Fruit fly (Drosophila melanogaster) whole organism, embryonic: ENCODE results near the gene soti.

Experiments
- Asciz ChIP-seq: fragments of 200-800 bp; sonication (Bioruptor generic); optimal IDR thresholded peaks from 2 replicates; lab custom pipeline; 2017; ENCODE audit warnings: missing biosample characterization, mild to moderate bottlenecking, missing genetic modification characterization, missing genetic modification reagents
- BEAF-32 ChIP-seq: fragments of 200-800 bp; sonication (Bioruptor generic); optimal IDR thresholded peaks from 3 replicates; lab custom pipeline; 2017; ENCODE audit warnings: missing biosample characterization, missing genetic modification characterization, mild to moderate bottlenecking, moderate library complexity, missing genetic modification reagents
- CG10147 ChIP-seq: fragments of 200-800 bp; sonication (Bioruptor generic); optimal IDR thresholded peaks from 2 replicates; lab custom pipeline; 2019; ENCODE audit warnings: missing biosample characterization, mild to moderate bottlenecking, missing genetic modification characterization, moderate library complexity
- CG11093 ChIP-seq: fragments of 200-800 bp; sonication (Bioruptor generic); IDR thresholded peaks from 3 replicates; pipeline ENCODE4 v1.3.6; 2022; ENCODE audit warnings: missing biosample characterization, missing genetic modification characterization
- CG12236 ChIP-seq: fragments of 200-800 bp; sonication (Bioruptor generic); optimal IDR thresholded peaks from 2 replicates; lab custom pipeline; 2016; ENCODE audit warnings: missing biosample characterization, missing genetic modification characterization
- CG12299 ChIP-seq: fragments of 200-800 bp; sonication (Bioruptor generic); optimal IDR thresholded peaks from 2 replicates; lab custom pipeline; 2018; ENCODE audit warnings: missing biosample characterization, mild to moderate bottlenecking, missing genetic modification characterization
- CG1233 ChIP-seq: fragments of 200-800 bp; sonication (Bioruptor generic); optimal IDR thresholded peaks from 4 replicates; lab custom pipeline; 2018; ENCODE audit warnings: missing biosample characterization, mild to moderate bottlenecking, missing genetic modification characterization
- CG17359 ChIP-seq: fragments of 200-800 bp; sonication (Bioruptor generic); optimal IDR thresholded peaks from 3 replicates; lab custom pipeline; 2018; ENCODE audit warnings: missing biosample characterization, mild to moderate bottlenecking, missing genetic modification characterization, moderate library complexity
- CG17802 ChIP-seq: fragments of 200-800 bp; sonication (Bioruptor generic); optimal IDR thresholded peaks from 2 replicates; lab custom pipeline; 2018; ENCODE audit warnings: missing biosample characterization, mild to moderate bottlenecking, missing genetic modification characterization, moderate library complexity
- CG17829 ChIP-seq: fragments of 200-800 bp; optimal IDR thresholded peaks from 2 replicates; lab custom pipeline; 2019; ENCODE audit warnings: missing biosample characterization, mild to moderate bottlenecking, missing genetic modification characterization, moderate library complexity
- CG31365 ChIP-seq: fragments of 200-800 bp; sonication (Bioruptor generic); optimal IDR thresholded peaks from 2 replicates; lab custom pipeline; 2018; ENCODE audit warnings: missing biosample characterization, mild to moderate bottlenecking, missing genetic modification characterization
- CG32532 ChIP-seq: fragments of 200-800 bp; sonication (Bioruptor generic); IDR thresholded peaks from 2 replicates; pipeline ENCODE4 v1.3.6; 2022; ENCODE audit warnings: missing biosample characterization, missing genetic modification characterization
- CG32772 ChIP-seq: fragments of 200-800 bp; sonication (Bioruptor generic); IDR thresholded peaks from 2 replicates; pipeline ENCODE4 v1.3.6; 2022; ENCODE audit warnings: missing biosample characterization, missing genetic modification characterization
- CG3281 ChIP-seq: fragments of 200-800 bp; sonication (Bioruptor generic); optimal IDR thresholded peaks from 3 replicates; lab custom pipeline; 2017; ENCODE audit warnings: missing biosample characterization, mild to moderate bottlenecking, missing genetic modification characterization
- CG34376 ChIP-seq: fragments of 200-800 bp; sonication (Bioruptor generic); optimal IDR thresholded peaks from 2 replicates; lab custom pipeline; 2018; ENCODE audit warnings: missing biosample characterization, mild to moderate bottlenecking, missing genetic modification characterization
- CG42726 ChIP-seq: fragments of 200-800 bp; sonication (Bioruptor generic); IDR thresholded peaks from 2 replicates; pipeline ENCODE4 v1.3.6; 2022; ENCODE audit warnings: missing biosample characterization, missing genetic modification characterization; ENCODE audit not compliant: partially characterized antibody
- CG4404 ChIP-seq: fragments of 200-800 bp; sonication (Bioruptor generic); IDR thresholded peaks from 2 replicates; pipeline ENCODE4 v1.3.6; 2022; ENCODE audit warnings: missing biosample characterization, missing genetic modification characterization
- CG6175 ChIP-seq: fragments of 200-800 bp; sonication (Bioruptor generic); IDR thresholded peaks from 3 replicates; pipeline ENCODE4 v1.3.6; 2022; ENCODE audit warnings: missing biosample characterization, missing genetic modification characterization
- CG6813 ChIP-seq: fragments of 200-800 bp; sonication (Bioruptor generic); optimal IDR thresholded peaks from 2 replicates; lab custom pipeline; 2017; ENCODE audit warnings: missing biosample characterization, missing genetic modification characterization, mild to moderate bottlenecking, moderate library complexity, missing genetic modification reagents
- CG9876 ChIP-seq: fragments of 200-800 bp; sonication (Bioruptor generic); optimal IDR thresholded peaks from 2 replicates; lab custom pipeline; 2016; ENCODE audit warnings: missing biosample characterization, missing genetic modification characterization
- D ChIP-seq, 2 experiments: fragments of 200-800 bp in 1 of 2; fragments of >200 bp in 1 of 2; sonication (Bioruptor generic) in 1 of 2; optimal IDR thresholded peaks; 2 replicates in 1 of 2; 3 replicates in 1 of 2; lab custom pipeline; 2017; ENCODE audit warnings: mild to moderate bottlenecking in 1 of 2, missing biosample characterization in 1 of 2, missing genetic modification characterization in 1 of 2, missing genetic modification reagents in 1 of 2
- D19B ChIP-seq: fragments of 200-800 bp; sonication (Bioruptor generic); optimal IDR thresholded peaks from 2 replicates; lab custom pipeline; 2017; ENCODE audit warnings: missing biosample characterization, mild to moderate bottlenecking, missing genetic modification characterization
- Gsc ChIP-seq: fragments of 200-800 bp; sonication (Bioruptor generic); IDR thresholded peaks from 2 replicates; pipeline ENCODE4 v1.3.6; 2022; ENCODE audit warnings: missing biosample characterization, missing genetic modification characterization
- Hsf ChIP-seq: fragments of 200-800 bp; sonication (Bioruptor generic); optimal IDR thresholded peaks from 3 replicates; lab custom pipeline; 2016; ENCODE audit warnings: missing biosample characterization, missing genetic modification characterization
- Jarid2 ChIP-seq: fragments of 200-800 bp; sonication (Bioruptor generic); optimal IDR thresholded peaks from 3 replicates; lab custom pipeline; 2017; ENCODE audit warnings: mild to moderate bottlenecking, missing biosample characterization, missing genetic modification reagents, missing genetic modification characterization
- Kr ChIP-seq: fragments of 200-800 bp; sonication (Bioruptor generic); optimal IDR thresholded peaks from 2 replicates; lab custom pipeline; 2017; ENCODE audit warnings: missing biosample characterization, mild to moderate bottlenecking, missing genetic modification characterization
- Mad ChIP-seq: fragments of 200-800 bp; sonication (Bioruptor generic); optimal IDR thresholded peaks from 2 replicates; lab custom pipeline; 2016; ENCODE audit warnings: missing biosample characterization, missing genetic modification characterization
- NfI ChIP-seq: fragments of 200-800 bp; sonication (Bioruptor generic); optimal IDR thresholded peaks from 3 replicates; lab custom pipeline; 2018; ENCODE audit warnings: missing biosample characterization, mild to moderate bottlenecking, missing genetic modification characterization, moderate library complexity
- Optix ChIP-seq: fragments of 200-800 bp; sonication (Bioruptor generic); IDR thresholded peaks from 3 replicates; pipeline ENCODE4 v1.3.6; 2022; ENCODE audit warnings: missing biosample characterization, missing genetic modification characterization
- Pdp1 ChIP-seq, 2 experiments: fragments of 200-800 bp; sonication (Bioruptor generic); optimal IDR thresholded peaks; 3 replicates each; lab custom pipeline; 2016; ENCODE audit warnings: missing biosample characterization in 2 of 2, missing genetic modification characterization in 2 of 2, mild to moderate bottlenecking in 1 of 2, moderate library complexity in 1 of 2
- Side ChIP-seq: fragments of 200-800 bp; sonication (Bioruptor generic); optimal IDR thresholded peaks from 2 replicates; lab custom pipeline; 2016; ENCODE audit warnings: missing biosample characterization, missing genetic modification characterization
- Sox102F ChIP-seq: fragments of 200-800 bp; sonication (Bioruptor generic); optimal IDR thresholded peaks from 2 replicates; lab custom pipeline; 2018; ENCODE audit warnings: missing biosample characterization, mild to moderate bottlenecking, missing genetic modification characterization, moderate library complexity
- dimm ChIP-seq: fragments of 200-800 bp; sonication (Bioruptor generic); IDR thresholded peaks from 2 replicates; pipeline ENCODE4 v1.3.6; 2022; ENCODE audit warnings: missing biosample characterization, missing genetic modification characterization
- h ChIP-seq: fragments of >200 bp; optimal IDR thresholded peaks from 2 replicates; lab custom pipeline; 2017
- ham ChIP-seq: fragments of 200-800 bp; sonication (Bioruptor generic); IDR thresholded peaks from 2 replicates; pipeline ENCODE4 v1.3.6; 2022; ENCODE audit warnings: missing biosample characterization, missing genetic modification characterization
- ind ChIP-seq: fragments of 200-800 bp; sonication (Bioruptor generic); optimal IDR thresholded peaks from 3 replicates; lab custom pipeline; 2016; ENCODE audit warnings: missing biosample characterization, missing genetic modification characterization
- insv ChIP-seq, 2 experiments: fragments of 200-800 bp; sonication (Bioruptor generic); optimal IDR thresholded peaks; 3 replicates each; lab custom pipeline; 2016 to 2018; ENCODE audit warnings: missing biosample characterization in 2 of 2, missing genetic modification characterization in 2 of 2
- kni ChIP-seq: fragments of 200-800 bp; sonication (Bioruptor generic); optimal IDR thresholded peaks from 3 replicates; lab custom pipeline; 2017; ENCODE audit warnings: mild to moderate bottlenecking, missing biosample characterization, missing genetic modification reagents, missing genetic modification characterization
- pfk ChIP-seq: fragments of 200-800 bp; sonication (Bioruptor generic); optimal IDR thresholded peaks from 2 replicates; lab custom pipeline; 2018; ENCODE audit warnings: missing biosample characterization, mild to moderate bottlenecking, missing genetic modification characterization, moderate library complexity
- pita ChIP-seq: fragments of 200-800 bp; sonication (Bioruptor generic); optimal IDR thresholded peaks from 2 replicates; lab custom pipeline; 2017; ENCODE audit warnings: missing biosample characterization, mild to moderate bottlenecking, missing genetic modification characterization
- ro ChIP-seq: fragments of 200-800 bp; sonication (Bioruptor generic); IDR thresholded peaks from 2 replicates; pipeline ENCODE4 v1.3.6; 2022; ENCODE audit warnings: missing biosample characterization, missing genetic modification characterization
- run ChIP-seq: fragments of 200-800 bp; sonication (Bioruptor generic); optimal IDR thresholded peaks from 3 replicates; lab custom pipeline; 2018; ENCODE audit warnings: missing biosample characterization, mild to moderate bottlenecking, missing genetic modification characterization
- sd ChIP-seq: fragments of 200-800 bp; sonication (Bioruptor generic); optimal IDR thresholded peaks from 3 replicates; lab custom pipeline; 2018; ENCODE audit warnings: missing biosample characterization, mild to moderate bottlenecking, missing genetic modification characterization, moderate library complexity
- shn ChIP-seq: fragments of 200-800 bp; sonication (Bioruptor generic); optimal IDR thresholded peaks from 3 replicates; lab custom pipeline; 2016; ENCODE audit warnings: missing biosample characterization, missing genetic modification characterization
- sna ChIP-seq: fragments of 200-800 bp; sonication (Bioruptor generic); IDR thresholded peaks from 2 replicates; pipeline ENCODE4 v1.3.6; 2022; ENCODE audit warnings: missing biosample characterization, missing genetic modification characterization; ENCODE audit not compliant: partially characterized antibody
- sr ChIP-seq: fragments of 200-800 bp; sonication (Bioruptor generic); IDR thresholded peaks from 3 replicates; pipeline ENCODE4 v1.3.6; 2022; ENCODE audit warnings: missing biosample characterization, missing genetic modification characterization
- tin ChIP-seq: fragments of 200-800 bp; sonication (Bioruptor generic); optimal IDR thresholded peaks from 3 replicates; lab custom pipeline; 2016; ENCODE audit warnings: missing biosample characterization, missing genetic modification characterization
- tna ChIP-seq: fragments of 200-800 bp; sonication (Bioruptor generic); IDR thresholded peaks from 2 replicates; pipeline ENCODE4 v1.3.6; 2022; ENCODE audit warnings: missing biosample characterization, missing genetic modification characterization; ENCODE audit not compliant: partially characterized antibody
- usp ChIP-seq: fragments of >200 bp; optimal IDR thresholded peaks from 2 replicates; lab custom pipeline; 2017; ENCODE audit warnings: missing biosample characterization, missing genetic modification characterization
- vfl ChIP-seq: fragments of 200-800 bp; sonication (Bioruptor generic); optimal IDR thresholded peaks from 2 replicates; lab custom pipeline; 2016; ENCODE audit warnings: missing biosample characterization, missing genetic modification characterization

soti gene

DNA sequence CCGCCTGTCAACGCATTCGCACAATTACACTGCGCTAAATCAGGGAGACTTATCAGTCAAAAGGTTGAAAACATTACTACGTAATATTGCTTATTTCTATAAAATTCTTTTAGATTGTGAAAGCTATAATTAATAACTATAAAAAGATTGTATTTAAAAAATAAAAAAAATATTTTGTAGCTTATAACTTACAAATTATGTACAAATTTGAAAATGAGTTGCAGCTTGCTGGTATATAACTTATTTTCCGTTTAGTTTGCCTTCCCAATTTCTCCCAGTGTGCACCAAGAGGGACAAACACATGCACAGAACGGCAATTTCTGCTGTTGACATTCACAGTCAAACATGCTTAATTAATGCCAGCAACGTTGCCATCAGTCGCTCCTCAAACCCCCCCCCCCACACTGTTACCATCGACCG, 27.8 kb downstream of the soti start (continued):
- TF ChIP-seq run (peak; percentile 43), Sox102F (GFP tag; lab: Kevin White, UChicago) (peak; percentile 74), shn (GFP tag; lab: Kevin White, UChicago) (no peak), D (optimal IDR thresholded peaks at IDR 0.05; lab: Kevin White, UChicago) (no peak), D (GFP tag; optimal IDR thresholded peaks at IDR 0.05; lab: Kevin White, UChicago) (peak; percentile 69), Gsc (GFP tag; lab: Robert Waterston, UW) (0 out of 2 replicates have a peak, but pooled peaks have one; percentile 28), NfI (GFP tag; lab: Kevin White, UChicago) (peak; percentile 44), h (lab: Kevin White, UChicago) (no peak), CG11093 (GFP tag; lab: Robert Waterston, UW) (0 out of 3 replicates have a peak, but pooled peaks have one; percentile 42), tin (GFP tag; lab: Kevin White, UChicago) (peak; percentile 49), CG9876 (no peak), ham (GFP tag; lab: Robert Waterston, UW) (no peak), CG17829 (tag; lab: Kevin White, UChicago) (peak; percentile 84), Pdp1 (GFP tag; optimal IDR thresholded peaks at IDR 0.05; lab: Kevin White, UChicago) (no peak), sd (tag; lab: Kevin White, UChicago) (peak; percentile 22), CG12299 (tag; lab: Kevin White, UChicago) (peak; percentile 32), CG10147 (GFP tag; lab: Kevin White, UChicago) (peak; percentile 86), CG6813 (peak; percentile 70), Jarid2 (GFP tag; lab: Kevin White, UChicago) (peak; percentile 44), sna (GFP tag; lab: Robert Waterston, UW) (no peak), Optix (GFP tag; lab: Robert Waterston, UW) (0 out of 3 replicates have a peak, but pooled peaks have one; percentile 32), BEAF-32 (GFP tag; lab: Kevin White, UChicago) (no peak), Side (no peak), Kr (GFP tag; lab: Kevin White, UChicago) (no peak), CG31365 (tag; lab: Kevin White, UChicago) (no peak), CG32772 (GFP tag; lab: Robert Waterston, UW) (peak; percentile 60; the same call in 1 of the 2 replicates), CG17359 (tag; lab: Kevin White, UChicago) (peak; percentile 75), CG17802 (tag; lab: Kevin White, UChicago) (peak; percentile 25), pfk (GFP tag; lab: Kevin White, UChicago) (no peak), ro (GFP tag; lab: Robert Waterston, UW) (no peak; the same call in 1 of the 2 replicates), dimm (GFP tag; lab: Robert Waterston, UW) (0 out of 2 replicates have a peak, but pooled peaks have one; percentile 5), CG42726 (GFP tag; lab: Robert Waterston, UW) (no peak), D19B (GFP tag; lab: Kevin White, UChicago) (peak; percentile 45), insv (GFP tag; optimal IDR thresholded peaks at IDR 0.05; lab: Kevin White, UChicago) (no peak), sr (GFP tag; lab: Robert Waterston, UW) (no peak), vfl (GFP tag; lab: Kevin White, UChicago) (no peak), Hsf (peak; percentile 4), CG6175 (no peak), CG3281 (peak; percentile 86), usp (GFP tag; lab: Kevin White, UChicago) (no peak), CG32532 (GFP tag; lab: Robert Waterston, UW) (peak; percentile 69), Asciz (GFP tag; lab: Kevin White, UChicago) (peak; percentile 85), ind (GFP tag; lab: Kevin White, UChicago) (peak; percentile 72), CG4404 (peak; percentile 47), pita (GFP tag; lab: Kevin White, UChicago) (no peak), tna (GFP tag; lab: Robert Waterston, UW) (no peak), CG12236 (GFP tag; lab: Kevin White, UChicago) (no peak), CG34376 (peak; percentile 50), Mad (GFP tag; lab: Kevin White, UChicago) (no peak), kni (GFP tag; lab: Kevin White, UChicago) (no peak), CG1233 (GFP tag; lab: Kevin White, UChicago) (peak; percentile 71)
